Fruit fly (Drosophila melanogaster) whole organism, prepupa: Measurements from ENCODE around the gene CG5897.

ENCODE experiments used
- CG10631 ChIP-seq: fragments of 200-800 bp; sonication (Bioruptor generic); optimal IDR thresholded peaks from 2 replicates; lab custom pipeline; 2016; ENCODE audit warnings: missing biosample characterization, missing genetic modification characterization
- CG15336 ChIP-seq: fragments of 200-800 bp; sonication (Bioruptor generic); IDR thresholded peaks from 2 replicates; pipeline ENCODE4 v1.3.6; 2022; ENCODE audit warnings: missing biosample characterization, missing genetic modification characterization
- CG32006 ChIP-seq: fragments of 200-800 bp; sonication (Bioruptor generic); optimal IDR thresholded peaks from 3 replicates; lab custom pipeline; 2017; ENCODE audit warnings: missing biosample characterization, mild to moderate bottlenecking, missing genetic modification characterization
- CG6854 ChIP-seq: fragments of 200-800 bp; sonication (Bioruptor generic); optimal IDR thresholded peaks from 2 replicates; lab custom pipeline; 2017; ENCODE audit warnings: missing biosample characterization, mild to moderate bottlenecking, missing genetic modification characterization
- Lpt ChIP-seq: fragments of 200-800 bp; sonication (Bioruptor generic); optimal IDR thresholded peaks from 3 replicates; lab custom pipeline; 2016; ENCODE audit warnings: missing biosample characterization, missing genetic modification characterization
- Met ChIP-seq: fragments of 200-800 bp; sonication (Bioruptor generic); optimal IDR thresholded peaks from 3 replicates; lab custom pipeline; 2016; ENCODE audit warnings: missing biosample characterization, missing genetic modification characterization
- acj6 ChIP-seq: fragments of 200-800 bp; sonication (Bioruptor generic); optimal IDR thresholded peaks from 3 replicates; lab custom pipeline; 2016; ENCODE audit warnings: missing biosample characterization, missing genetic modification characterization
- pdm3 ChIP-seq: fragments of 200-800 bp; sonication (Bioruptor generic); optimal IDR thresholded peaks from 3 replicates; lab custom pipeline; 2016; ENCODE audit warnings: missing biosample characterization, missing genetic modification characterization
- svp ChIP-seq: fragments of 200-800 bp; sonication (Bioruptor generic); peaks from one replicate; lab custom pipeline; 2016; ENCODE audit warnings: missing biosample characterization, missing genetic modification characterization
- vri ChIP-seq: fragments of 200-800 bp; sonication (Bioruptor generic); optimal IDR thresholded peaks from 3 replicates; lab custom pipeline; 2016; ENCODE audit warnings: missing biosample characterization, mild to moderate bottlenecking, missing genetic modification characterization

- TF ChIP-seq Lpt (GFP tag; lab: Kevin White, UChicago) (no peak), pdm3 (GFP tag; lab: Kevin White, UChicago) (no peak), CG15336 (GFP tag; lab: Robert Waterston, UW) (no peak), CG6854 (no peak), Met (GFP tag; lab: Kevin White, UChicago) (no peak), vri (GFP tag; lab: Kevin White, UChicago) (no peak), CG10631 (no peak), acj6 (GFP tag; lab: Kevin White, UChicago) (no peak), CG32006 (GFP tag; lab: Kevin White, UChicago) (no peak), svp (GFP tag; lab: Kevin White, UChicago) (no peak)
Measured at dm6 chr3L:11847703-11848102, 41.1 kb downstream of the CG5897 start, which contains the start of gene CG12521.
